Fruit fly (Drosophila melanogaster): ENCODE data around the gene Ndf.

The Ndf gene

DNA sequence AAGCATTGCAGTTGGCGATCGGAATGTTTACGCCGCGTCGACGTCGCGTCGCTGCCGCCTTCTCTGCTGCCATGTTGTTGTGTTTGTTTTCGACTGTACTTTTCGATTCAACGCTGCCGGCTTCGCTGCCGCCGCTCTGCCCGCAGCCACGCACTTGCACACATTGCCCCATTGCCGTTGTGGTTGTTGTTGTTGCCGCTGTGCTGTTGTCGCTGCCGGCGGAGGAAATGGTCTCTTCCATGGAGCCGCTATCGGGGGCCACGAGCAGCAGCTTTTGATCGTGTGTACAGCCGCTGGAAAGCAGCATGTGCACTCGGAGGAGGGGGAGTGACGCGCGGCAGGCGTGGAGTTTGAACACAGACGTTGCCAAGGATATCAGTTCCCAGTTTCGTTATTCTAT lies 942 bp downstream of the Ndf start (continued):
- TF ChIP-seq Sox100B (GFP tag; optimal IDR thresholded peaks at IDR 0.05): no peak
- TF ChIP-seq CG17186 (GFP tag; optimal IDR thresholded peaks at IDR 0.05): no peak
- no peak for TF ChIP-seq CG11695 (GFP tag; IDR thresholded peaks at IDR 0.05)
- TF ChIP-seq Optix (GFP tag; IDR thresholded peaks at IDR 0.05): no peak
- TF ChIP-seq CG13894 (tag; optimal IDR thresholded peaks at IDR 0.05): no peak
- TF ChIP-seq da (GFP tag; optimal IDR thresholded peaks at IDR 0.05): no peak
- no peak for TF ChIP-seq Mad (GFP tag; optimal IDR thresholded peaks at IDR 0.05)
- TF ChIP-seq trh (GFP tag; optimal IDR thresholded peaks at IDR 0.05): no peak
- no peak for TF ChIP-seq CG6689 (GFP tag; IDR thresholded peaks at IDR 0.05)
- no peak for TF ChIP-seq NFAT (GFP tag; IDR thresholded peaks at IDR 0.05)
- no peak for TF ChIP-seq CG13123 (GFP tag; optimal IDR thresholded peaks at IDR 0.05)
- TF ChIP-seq CG15011 (GFP tag; optimal IDR thresholded peaks at IDR 0.05): no peak
- TF ChIP-seq Hr39 (optimal IDR thresholded peaks at IDR 0.05): no peak
- TF ChIP-seq knrl (GFP tag; IDR thresholded peaks at IDR 0.05; ENCODE audit: partially characterized antibody): no peak
- TF ChIP-seq nau (GFP tag; optimal IDR thresholded peaks at IDR 0.05): no peak
- no peak for TF ChIP-seq Tbp (GFP tag; optimal IDR thresholded peaks at IDR 0.05)
- no peak for TF ChIP-seq aop (GFP tag; IDR thresholded peaks at IDR 0.05)
- TF ChIP-seq Adf1 (GFP tag; IDR thresholded peaks at IDR 0.05): peak; percentile 97
- no peak for TF ChIP-seq zfh2 (GFP tag; optimal IDR thresholded peaks at IDR 0.05)
- TF ChIP-seq CG1647 (GFP tag; optimal IDR thresholded peaks at IDR 0.05): no peak
- no peak for TF ChIP-seq CG18262 (tag; optimal IDR thresholded peaks at IDR 0.05)
- TF ChIP-seq Spps (tag; optimal IDR thresholded peaks at IDR 0.05): no peak
- peak; percentile 61; the same call in 1 of the 2 replicates for TF ChIP-seq crol (GFP tag; IDR thresholded peaks at IDR 0.05)
- TF ChIP-seq CG6791 (GFP tag; IDR thresholded peaks at IDR 0.05; ENCODE audit: partially characterized antibody): peak; percentile 35; the same call in 1 of the 3 replicates
- TF ChIP-seq gro (GFP tag; optimal IDR thresholded peaks at IDR 0.05): no peak
- no peak for TF ChIP-seq sisA (GFP tag; IDR thresholded peaks at IDR 0.05)
- no peak for TF ChIP-seq TFAM (GFP tag; optimal IDR thresholded peaks at IDR 0.05)
- TF ChIP-seq CG8924 (tag; optimal IDR thresholded peaks at IDR 0.05): no peak
- no peak for TF ChIP-seq CG32772 (GFP tag; IDR thresholded peaks at IDR 0.05)
- no peak for TF ChIP-seq gcm2 (GFP tag; optimal IDR thresholded peaks at IDR 0.05)
- no peak for TF ChIP-seq Elba2 (GFP tag; optimal IDR thresholded peaks at IDR 0.05)
- no peak for TF ChIP-seq Dip3 (GFP tag; optimal IDR thresholded peaks at IDR 0.05)
- TF ChIP-seq z (GFP tag; IDR thresholded peaks at IDR 0.05): no peak
- TF ChIP-seq CG17912 (GFP tag; optimal IDR thresholded peaks at IDR 0.05): peak; percentile 9
- no peak for TF ChIP-seq lmd (GFP tag; IDR thresholded peaks at IDR 0.05)
- no peak for TF ChIP-seq CG1529 (GFP tag; optimal IDR thresholded peaks at IDR 0.05)
- no peak for TF ChIP-seq CG2120 (GFP tag; optimal IDR thresholded peaks at IDR 0.05)
- TF ChIP-seq CG2199 (GFP tag; IDR thresholded peaks at IDR 0.05): 0 out of 3 replicates have a peak, but pooled peaks have one; percentile 45
- TF ChIP-seq CG17829 (tag; optimal IDR thresholded peaks at IDR 0.05): no peak
- TF ChIP-seq CG3847 (GFP tag; IDR thresholded peaks at IDR 0.05): no peak
- TF ChIP-seq CG11093 (GFP tag; IDR thresholded peaks at IDR 0.05): no peak
- 0 out of 4 replicates have a peak, but pooled peaks have one; percentile 11 for TF ChIP-seq Dll (GFP tag; IDR thresholded peaks at IDR 0.05; ENCODE audit: partially characterized antibody)
- no peak for TF ChIP-seq CG10267 (tag; optimal IDR thresholded peaks at IDR 0.05)
- TF ChIP-seq CG13296 (GFP tag; optimal IDR thresholded peaks at IDR 0.05): no peak
- TF ChIP-seq CG12219 (GFP tag; optimal IDR thresholded peaks at IDR 0.05): no peak
- TF ChIP-seq pb (GFP tag; optimal IDR thresholded peaks at IDR 0.05): no peak
- TF ChIP-seq Meics (GFP tag; optimal IDR thresholded peaks at IDR 0.05): no peak
- TF ChIP-seq CG18011 (GFP tag; optimal IDR thresholded peaks at IDR 0.05): peak; percentile 93
- TF ChIP-seq insv (GFP tag; optimal IDR thresholded peaks at IDR 0.05): no peak
- TF ChIP-seq inv (GFP tag; IDR thresholded peaks at IDR 0.05; ENCODE audit: partially characterized antibody): no peak
- TF ChIP-seq CG17802 (tag; optimal IDR thresholded peaks at IDR 0.05): no peak
- no peak for TF ChIP-seq Usf (GFP tag; optimal IDR thresholded peaks at IDR 0.05)
- TF ChIP-seq CG11723 (GFP tag; optimal IDR thresholded peaks at IDR 0.05): no peak
